Fruit fly (Drosophila melanogaster) whole organism, embryonic: ENCODE measurements around the gene CG42823.
A peak's percentile ranks its signal among the peaks of the same experiment; 100 is the strongest.

ENCODE experiments used
- Abd-B ChIP-seq: fragments of 200-800 bp; sonication (Bioruptor generic); optimal IDR thresholded peaks from 2 replicates; lab custom pipeline; 2018; ENCODE audit warnings: missing biosample characterization, mild to moderate bottlenecking, missing genetic modification characterization, moderate library complexity
- Antp ChIP-seq: fragments of 200-800 bp; sonication (Bioruptor generic); optimal IDR thresholded peaks from 3 replicates; lab custom pipeline; 2016; ENCODE audit warnings: missing biosample characterization, missing genetic modification characterization
- B-H2 ChIP-seq: fragments of 200-800 bp; sonication (Bioruptor generic); optimal IDR thresholded peaks from 2 replicates; lab custom pipeline; 2018; ENCODE audit warnings: missing biosample characterization, mild to moderate bottlenecking, missing genetic modification characterization
- BEAF-32 ChIP-seq: fragments of 200-800 bp; sonication (Bioruptor generic); optimal IDR thresholded peaks from 3 replicates; lab custom pipeline; 2017; ENCODE audit warnings: missing biosample characterization, missing genetic modification characterization, mild to moderate bottlenecking, moderate library complexity, missing genetic modification reagents
- Bdp1 ChIP-seq: fragments of 200-800 bp; sonication (Bioruptor generic); optimal IDR thresholded peaks from 3 replicates; lab custom pipeline; 2016; ENCODE audit warnings: missing biosample characterization, missing genetic modification characterization
- BtbVII ChIP-seq: fragments of 200-800 bp; sonication (Bioruptor generic); optimal IDR thresholded peaks from 3 replicates; lab custom pipeline; 2017; ENCODE audit warnings: missing biosample characterization, mild to moderate bottlenecking, missing genetic modification characterization
- CG10654 ChIP-seq: fragments of 200-800 bp; sonication (Bioruptor generic); optimal IDR thresholded peaks from 2 replicates; lab custom pipeline; 2016; ENCODE audit warnings: missing biosample characterization, missing genetic modification characterization
- CG11093 ChIP-seq: fragments of 200-800 bp; sonication (Bioruptor generic); IDR thresholded peaks from 3 replicates; pipeline ENCODE4 v1.3.6; 2022; ENCODE audit warnings: missing biosample characterization, missing genetic modification characterization
- CG12071 ChIP-seq: fragments of 200-800 bp; sonication (Bioruptor generic); optimal IDR thresholded peaks from 3 replicates; lab custom pipeline; 2018; ENCODE audit warnings: missing biosample characterization, mild to moderate bottlenecking, missing genetic modification characterization
- CG12219 ChIP-seq: fragments of 200-800 bp; sonication (Bioruptor generic); optimal IDR thresholded peaks from 3 replicates; lab custom pipeline; 2018; ENCODE audit warnings: missing biosample characterization, mild to moderate bottlenecking, missing genetic modification characterization
- CG12236 ChIP-seq: fragments of 200-800 bp; sonication (Bioruptor generic); optimal IDR thresholded peaks from 2 replicates; lab custom pipeline; 2016; ENCODE audit warnings: missing biosample characterization, missing genetic modification characterization
- CG13287 ChIP-seq: fragments of 200-800 bp; sonication (Bioruptor generic); IDR thresholded peaks from 2 replicates; pipeline ENCODE4 v1.3.6; 2022; ENCODE audit warnings: missing biosample characterization, missing genetic modification characterization; ENCODE audit not compliant: partially characterized antibody
- CG13624 ChIP-seq: fragments of 200-800 bp; sonication (Bioruptor generic); optimal IDR thresholded peaks from 2 replicates; lab custom pipeline; 2016; ENCODE audit warnings: missing biosample characterization, missing genetic modification characterization
- CG14014 ChIP-seq: fragments of 200-800 bp; sonication (Bioruptor generic); IDR thresholded peaks from 2 replicates; pipeline ENCODE4 v1.3.6; 2022; ENCODE audit warnings: missing biosample characterization, missing genetic modification characterization
- CG15601 ChIP-seq: fragments of 200-800 bp; sonication (Bioruptor generic); optimal IDR thresholded peaks from 3 replicates; lab custom pipeline; 2019; ENCODE audit warnings: missing biosample characterization, mild to moderate bottlenecking, missing genetic modification characterization, moderate library complexity
- CG16779 ChIP-seq: fragments of 200-800 bp; sonication (Bioruptor generic); IDR thresholded peaks from 2 replicates; pipeline ENCODE4 v1.3.6; 2022; ENCODE audit warnings: missing biosample characterization, missing genetic modification characterization
- CG17385 ChIP-seq: fragments of 200-800 bp; sonication (Bioruptor generic); optimal IDR thresholded peaks from 3 replicates; lab custom pipeline; 2018; ENCODE audit warnings: missing biosample characterization, mild to moderate bottlenecking, missing genetic modification characterization
- CG32767 ChIP-seq: fragments of 200-800 bp; sonication (Bioruptor generic); IDR thresholded peaks from 2 replicates; pipeline ENCODE4 v1.3.6; 2022; ENCODE audit warnings: missing biosample characterization, missing genetic modification characterization
- CG3407 ChIP-seq: fragments of 200-800 bp; sonication (Bioruptor generic); optimal IDR thresholded peaks from 2 replicates; lab custom pipeline; 2018; ENCODE audit warnings: missing biosample characterization, mild to moderate bottlenecking, missing genetic modification characterization
- CG34224 ChIP-seq: fragments of 200-800 bp; sonication (Bioruptor generic); IDR thresholded peaks from 3 replicates; pipeline ENCODE4 v1.3.6; 2022; ENCODE audit warnings: missing biosample characterization, missing genetic modification characterization; ENCODE audit not compliant: partially characterized antibody
- CG6272 ChIP-seq: fragments of 200-800 bp; sonication (Bioruptor generic); IDR thresholded peaks from 2 replicates; pipeline ENCODE4 v1.3.6; 2022; ENCODE audit warnings: missing biosample characterization, missing genetic modification characterization
- CG6813 ChIP-seq: fragments of 200-800 bp; sonication (Bioruptor generic); optimal IDR thresholded peaks from 2 replicates; lab custom pipeline; 2017; ENCODE audit warnings: missing biosample characterization, missing genetic modification characterization, mild to moderate bottlenecking, moderate library complexity, missing genetic modification reagents
- CG7556 ChIP-seq: fragments of 200-800 bp; sonication (Bioruptor generic); optimal IDR thresholded peaks from 2 replicates; lab custom pipeline; 2017; ENCODE audit warnings: missing biosample characterization, mild to moderate bottlenecking, missing genetic modification characterization
- CG7745 ChIP-seq: fragments of 200-800 bp; sonication (Bioruptor generic); optimal IDR thresholded peaks from 2 replicates; lab custom pipeline; 2018; ENCODE audit warnings: missing biosample characterization, mild to moderate bottlenecking, missing genetic modification characterization, moderate library complexity
- CG7839 ChIP-seq: fragments of 200-800 bp; sonication (Bioruptor generic); optimal IDR thresholded peaks from 3 replicates; lab custom pipeline; 2018; ENCODE audit warnings: missing biosample characterization, mild to moderate bottlenecking, missing genetic modification characterization, moderate library complexity
- CG8359 ChIP-seq: fragments of 200-800 bp; sonication (Bioruptor generic); optimal IDR thresholded peaks from 2 replicates; lab custom pipeline; 2017; ENCODE audit warnings: missing biosample characterization, mild to moderate bottlenecking, missing genetic modification characterization, borderline replicate concordance
- CG9215 ChIP-seq: fragments of 200-800 bp; sonication (Bioruptor generic); IDR thresholded peaks from 2 replicates; pipeline ENCODE4 v1.3.6; 2022; ENCODE audit warnings: missing biosample characterization, missing genetic modification characterization
- CG9817 ChIP-seq: fragments of 200-800 bp; sonication (Bioruptor generic); optimal IDR thresholded peaks from 2 replicates; lab custom pipeline; 2018; ENCODE audit warnings: missing biosample characterization, mild to moderate bottlenecking, missing genetic modification characterization, moderate library complexity
- CG9876 ChIP-seq: fragments of 200-800 bp; sonication (Bioruptor generic); optimal IDR thresholded peaks from 2 replicates; lab custom pipeline; 2016; ENCODE audit warnings: missing biosample characterization, missing genetic modification characterization
- Dip2 ChIP-seq: fragments of 200-800 bp; sonication (Bioruptor generic); IDR thresholded peaks from 2 replicates; pipeline ENCODE4 v1.3.6; 2022; ENCODE audit warnings: missing biosample characterization, missing genetic modification characterization
- Dip3 ChIP-seq: fragments of 200-800 bp; sonication (Bioruptor generic); optimal IDR thresholded peaks from 3 replicates; lab custom pipeline; 2016; ENCODE audit warnings: missing biosample characterization, missing genetic modification characterization
- Eip74EF ChIP-seq, 2 experiments: fragments of 200-800 bp in 1 of 2; fragments of >200 bp in 1 of 2; sonication (Bioruptor generic) in 1 of 2; optimal IDR thresholded peaks; 2 replicates each; lab custom pipeline; 2017 to 2019; ENCODE audit warnings: missing biosample characterization in 2 of 2, missing genetic modification characterization in 2 of 2, mild to moderate bottlenecking in 1 of 2, moderate library complexity in 1 of 2
- H2.0 ChIP-seq: fragments of 200-800 bp; sonication (Bioruptor generic); IDR thresholded peaks from 2 replicates; pipeline ENCODE4 v1.3.6; 2022; ENCODE audit warnings: missing biosample characterization, missing genetic modification characterization
- Hmr ChIP-seq: fragments of 200-800 bp; sonication (Bioruptor generic); optimal IDR thresholded peaks from 3 replicates; lab custom pipeline; 2017; ENCODE audit warnings: mild to moderate bottlenecking, missing biosample characterization, missing genetic modification reagents, missing genetic modification characterization
- Hr51 ChIP-seq, 2 experiments: fragments of 200-800 bp; sonication (Bioruptor generic); optimal IDR thresholded peaks; 2 replicates in 1 of 2; 3 replicates in 1 of 2; lab custom pipeline; 2016 to 2018; ENCODE audit warnings: missing biosample characterization in 2 of 2, missing genetic modification characterization in 2 of 2, mild to moderate bottlenecking in 1 of 2, moderate library complexity in 1 of 2
- Meics ChIP-seq: fragments of 200-800 bp; sonication (Bioruptor generic); optimal IDR thresholded peaks from 2 replicates; lab custom pipeline; 2017; ENCODE audit warnings: missing biosample characterization, mild to moderate bottlenecking, missing genetic modification characterization
- NfI ChIP-seq: fragments of 200-800 bp; sonication (Bioruptor generic); optimal IDR thresholded peaks from 3 replicates; lab custom pipeline; 2018; ENCODE audit warnings: missing biosample characterization, mild to moderate bottlenecking, missing genetic modification characterization, moderate library complexity
- Trl ChIP-seq, 3 experiments: fragments of >200 bp in 2 of 3; fragments of 200-800 bp in 1 of 3; sonication (Bioruptor generic) in 1 of 3; optimal IDR thresholded peaks; 2 replicates in 1 of 3; 3 replicates in 2 of 3; lab custom pipeline; 2016 to 2017; ENCODE audit warnings: missing biosample characterization in 1 of 3, missing genetic modification characterization in 1 of 3
- ara ChIP-seq: fragments of 200-800 bp; sonication (Bioruptor generic); IDR thresholded peaks from 2 replicates; pipeline ENCODE4 v1.3.6; 2022; ENCODE audit warnings: missing biosample characterization, missing genetic modification characterization
- chif ChIP-seq, 2 experiments: fragments of 200-800 bp; sonication (Bioruptor generic); optimal IDR thresholded peaks; 3 replicates each; lab custom pipeline; 2016; ENCODE audit warnings: missing biosample characterization in 2 of 2, missing genetic modification characterization in 2 of 2
- ems ChIP-seq: fragments of 200-800 bp; sonication (Bioruptor generic); optimal IDR thresholded peaks from 3 replicates; lab custom pipeline; 2016; ENCODE audit warnings: missing biosample characterization, missing genetic modification characterization
- fu2 ChIP-seq: fragments of 200-800 bp; sonication (Bioruptor generic); optimal IDR thresholded peaks from 2 replicates; lab custom pipeline; 2016; ENCODE audit warnings: missing biosample characterization, missing genetic modification characterization
- gem ChIP-seq: fragments of 200-800 bp; sonication (Bioruptor generic); optimal IDR thresholded peaks from 2 replicates; lab custom pipeline; 2019; ENCODE audit warnings: missing biosample characterization, mild to moderate bottlenecking, missing genetic modification characterization, moderate library complexity
- kay ChIP-seq: fragments of 200-800 bp; sonication (Bioruptor generic); optimal IDR thresholded peaks from 2 replicates; lab custom pipeline; 2016; ENCODE audit warnings: missing biosample characterization, missing genetic modification characterization
- prd ChIP-seq, 3 experiments: fragments of >200 bp in 2 of 3; fragments of 200-800 bp in 1 of 3; sonication (Bioruptor generic) in 1 of 3; optimal IDR thresholded peaks in 2 of 3; IDR thresholded peaks in 1 of 3; 2 replicates in 2 of 3; 3 replicates in 1 of 3; pipeline versions ENCODE4 v1.3.6 to Lab custom; 2017 to 2022; ENCODE audit warnings: missing biosample characterization in 1 of 3, missing genetic modification characterization in 1 of 3
- stwl ChIP-seq: fragments of 200-800 bp; sonication (Bioruptor generic); optimal IDR thresholded peaks from 3 replicates; lab custom pipeline; 2018; ENCODE audit warnings: missing biosample characterization, mild to moderate bottlenecking, missing genetic modification characterization, moderate library complexity
- trem ChIP-seq: fragments of 200-800 bp; optimal IDR thresholded peaks from 3 replicates; lab custom pipeline; 2019; ENCODE audit warnings: missing biosample characterization, mild to moderate bottlenecking, missing genetic modification characterization, moderate library complexity
- usp ChIP-seq: fragments of >200 bp; optimal IDR thresholded peaks from 2 replicates; lab custom pipeline; 2017; ENCODE audit warnings: missing biosample characterization, missing genetic modification characterization
- zfh1 ChIP-seq: fragments of 200-800 bp; sonication (Bioruptor generic); IDR thresholded peaks from 3 replicates; pipeline ENCODE4 v1.3.6; 2022; ENCODE audit warnings: missing biosample characterization, missing genetic modification characterization

The CG42823 gene

dm6 chr3R:17401289-17401752 is 3.6 kb downstream of the CG42823 start (continued):
- peak; percentile 64 for TF ChIP-seq Dip3
- peak; percentile 30 for TF ChIP-seq kay
- peak; percentile 26 for TF ChIP-seq Bdp1 (GFP tag; lab: Kevin White, UChicago)
- no peak for TF ChIP-seq CG12071 (GFP tag; lab: Kevin White, UChicago)
- no peak for TF ChIP-seq CG7745 (tag; lab: Kevin White, UChicago)
- TF ChIP-seq Antp: peak; percentile 45
- no peak; the same call in 1 of the 2 replicates for TF ChIP-seq CG9215
- TF ChIP-seq ara (GFP tag; lab: Robert Waterston, UW): no peak
- peak; percentile 40 for TF ChIP-seq B-H2 (GFP tag; lab: Kevin White, UChicago)
- no peak for TF ChIP-seq zfh1
- TF ChIP-seq ems (GFP tag; lab: Kevin White, UChicago): no peak
- TF ChIP-seq CG14014: no peak
- no peak for TF ChIP-seq Dip2 (GFP tag; lab: Robert Waterston, UW)
- no peak for TF ChIP-seq CG16779 (GFP tag; lab: Robert Waterston, UW)
- TF ChIP-seq NfI: peak; percentile 69
- peak; percentile 60 for TF ChIP-seq CG17385 (GFP tag; lab: Kevin White, UChicago)
- TF ChIP-seq Abd-B (GFP tag; lab: Kevin White, UChicago): no peak
- no peak for TF ChIP-seq Trl (optimal IDR thresholded peaks at IDR 0.05; lab: Kevin White, UChicago)
- TF ChIP-seq Trl (GFP tag; optimal IDR thresholded peaks at IDR 0.05; lab: Kevin White, UChicago): peak; percentile 53
- TF ChIP-seq CG9876 (GFP tag; lab: Kevin White, UChicago): peak; percentile 52
- peak; percentile 90 for TF ChIP-seq BEAF-32 (GFP tag; lab: Kevin White, UChicago)
- TF ChIP-seq CG32767 (GFP tag; lab: Robert Waterston, UW): peak; percentile 23; the same call in 1 of the 2 replicates
- no peak for TF ChIP-seq CG3407 (GFP tag; lab: Kevin White, UChicago)
- TF ChIP-seq fu2: peak; percentile 67
- peak; percentile 8 for TF ChIP-seq CG12236 (GFP tag; lab: Kevin White, UChicago)
- peak; percentile 62 for TF ChIP-seq CG7839 (tag; lab: Kevin White, UChicago)
- peak; percentile 36 for TF ChIP-seq CG15601 (tag; lab: Kevin White, UChicago)
- peak; percentile 33; the same call in 1 of the 2 replicates for TF ChIP-seq H2.0 (GFP tag; lab: Robert Waterston, UW)
- no peak for TF ChIP-seq CG11093 (GFP tag; lab: Robert Waterston, UW)

DNA sequence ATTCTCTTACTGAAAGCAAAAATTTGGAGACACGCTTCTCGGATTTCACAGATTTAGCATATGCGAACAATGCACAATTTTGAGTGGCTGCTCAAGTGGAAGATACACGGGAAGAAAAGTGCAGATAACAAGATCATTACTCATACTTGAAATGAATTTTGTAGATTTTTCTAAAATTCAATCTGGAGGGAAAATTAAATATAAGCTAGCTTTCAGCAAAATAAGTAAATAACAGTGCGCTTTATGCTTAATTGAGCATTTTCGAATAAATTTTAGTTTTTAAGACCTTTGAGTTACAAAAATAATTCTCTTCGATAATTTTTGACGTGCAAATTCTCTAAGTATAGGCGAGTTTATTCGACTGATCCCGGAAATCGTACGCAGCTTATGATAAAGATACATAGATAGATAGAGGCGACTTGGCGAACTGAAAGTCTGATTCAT is 4.2 kb downstream of the CG42823 start:
- TF ChIP-seq CG12219 (GFP tag; lab: Kevin White, UChicago): no peak
- TF ChIP-seq CG9817 (tag; lab: Kevin White, UChicago): no peak
- TF ChIP-seq CG6813 (GFP tag; lab: Kevin White, UChicago): no peak
- peak; percentile 76 for TF ChIP-seq gem (tag; lab: Kevin White, UChicago)
- peak; percentile 31 for TF ChIP-seq CG13624
- no peak for TF ChIP-seq usp
- no peak for TF ChIP-seq CG13287
- TF ChIP-seq chif (GFP tag; optimal IDR thresholded peaks at IDR 0.05; lab: Kevin White, UChicago): peak in 1 of 2 experiments; percentile 49
- no peak for TF ChIP-seq CG34224 (GFP tag; lab: Robert Waterston, UW)
- peak; percentile 48 for TF ChIP-seq CG10654 (GFP tag; lab: Kevin White, UChicago)
- no peak for TF ChIP-seq CG15601 (tag; lab: Kevin White, UChicago)
- peak in 1 of 2 experiments; percentile 22 for TF ChIP-seq Hr51 (GFP tag; optimal IDR thresholded peaks at IDR 0.05; lab: Kevin White, UChicago)
- peak; percentile 30 for TF ChIP-seq trem (tag; lab: Kevin White, UChicago)
- TF ChIP-seq CG8359 (GFP tag; lab: Kevin White, UChicago): peak; percentile 50
- peak; percentile 0 for TF ChIP-seq CG7556 (GFP tag; lab: Kevin White, UChicago)
- TF ChIP-seq Hmr: peak; percentile 22
- peak in 1 of 2 experiments; percentile 81 for TF ChIP-seq Eip74EF (GFP tag; optimal IDR thresholded peaks at IDR 0.05; lab: Kevin White, UChicago)
- no peak for TF ChIP-seq BtbVII (GFP tag; lab: Kevin White, UChicago)
- TF ChIP-seq Meics (GFP tag; lab: Kevin White, UChicago): peak; percentile 50
- no peak for TF ChIP-seq prd (optimal IDR thresholded peaks at IDR 0.05; lab: Kevin White, UChicago)
- TF ChIP-seq prd (GFP tag; IDR thresholded peaks at IDR 0.05; lab: Robert Waterston, UW): peak; percentile 18; the same call in 1 of the 3 replicates
- TF ChIP-seq stwl (tag; lab: Kevin White, UChicago): no peak
- no peak for TF ChIP-seq CG6272
